Worm (Caenorhabditis elegans) whole organism, L4/young adult: Measurements from ENCODE around the gene fbxa-59.

Experiments used
- W03F9.2 ChIP-seq: fragments of 150-350 bp; optimal IDR thresholded peaks from 2 replicates; lab custom pipeline; 2014; ENCODE audit warnings: missing biosample characterization, missing genetic modification characterization
- dao-5 ChIP-seq: sonication (generic microtip); optimal IDR thresholded peaks from 2 replicates; lab custom pipeline; 2016; ENCODE audit warnings: missing genotype, missing genetic modification characterization, moderate library complexity, missing compliant biosample characterization

DNA sequence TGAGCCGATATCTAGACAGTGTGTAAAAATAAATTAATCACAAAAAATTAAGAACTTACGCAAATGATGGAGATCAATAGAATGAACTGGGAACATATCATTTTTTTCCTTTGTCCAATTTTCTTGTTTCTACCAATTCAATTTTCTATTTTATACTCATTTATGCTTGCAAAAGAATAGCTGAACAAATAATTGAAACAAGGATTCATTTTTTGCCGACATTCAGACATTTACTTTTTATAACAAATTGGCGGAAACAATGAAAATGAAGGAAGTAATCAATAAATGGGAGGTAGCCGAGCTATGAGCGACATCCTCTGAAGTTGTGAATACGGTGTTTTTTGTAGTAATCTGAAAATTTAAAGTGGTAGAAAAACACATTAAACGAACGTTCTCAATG, 26.4 kb downstream of the fbxa-59 start, which contains the start of gene idpp-13:
- TF ChIP-seq dao-5 (tag; lab: Kevin White, UChicago) (no peak), W03F9.2 (no peak)
